Fruit fly (Drosophila melanogaster) whole organism, embryonic: ENCODE measurements around the gene CG10802.

Source experiments
- Bdp1 ChIP-seq: fragments of 200-800 bp; sonication (Bioruptor generic); optimal IDR thresholded peaks from 3 replicates; lab custom pipeline; 2016; ENCODE audit warnings: missing biosample characterization, missing genetic modification characterization
- CG12071 ChIP-seq: fragments of 200-800 bp; sonication (Bioruptor generic); optimal IDR thresholded peaks from 3 replicates; lab custom pipeline; 2018; ENCODE audit warnings: missing biosample characterization, mild to moderate bottlenecking, missing genetic modification characterization
- CG1233 ChIP-seq: fragments of 200-800 bp; sonication (Bioruptor generic); optimal IDR thresholded peaks from 4 replicates; lab custom pipeline; 2018; ENCODE audit warnings: missing biosample characterization, mild to moderate bottlenecking, missing genetic modification characterization
- CG12659 ChIP-seq: fragments of 200-800 bp; sonication (Bioruptor generic); optimal IDR thresholded peaks from 3 replicates; lab custom pipeline; 2017; ENCODE audit warnings: mild to moderate bottlenecking, missing biosample characterization, missing genetic modification reagents, missing genetic modification characterization
- CG13296 ChIP-seq: fragments of 200-800 bp; sonication (Bioruptor generic); optimal IDR thresholded peaks from 3 replicates; lab custom pipeline; 2018; ENCODE audit warnings: missing biosample characterization, mild to moderate bottlenecking, missing genetic modification characterization
- CG17328 ChIP-seq: fragments of 200-800 bp; sonication (Bioruptor generic); IDR thresholded peaks from 2 replicates; pipeline ENCODE4 v1.3.6; 2022; ENCODE audit warnings: missing biosample characterization, missing genetic modification characterization
- CG17361 ChIP-seq: fragments of 200-800 bp; sonication (Bioruptor generic); IDR thresholded peaks from 3 replicates; pipeline ENCODE4 v1.3.6; 2022; ENCODE audit warnings: missing biosample characterization, missing genetic modification characterization
- CG1832 ChIP-seq: fragments of 200-800 bp; sonication (Bioruptor generic); optimal IDR thresholded peaks from 2 replicates; lab custom pipeline; 2017; ENCODE audit warnings: missing biosample characterization, mild to moderate bottlenecking, missing genetic modification characterization, inconsistent platforms
- CG2712 ChIP-seq: fragments of 200-800 bp; optimal IDR thresholded peaks from 3 replicates; lab custom pipeline; 2019; ENCODE audit warnings: missing biosample characterization, mild to moderate bottlenecking, missing genetic modification characterization, moderate library complexity
- CG2875 ChIP-seq: fragments of 200-800 bp; sonication (Bioruptor generic); optimal IDR thresholded peaks from 2 replicates; lab custom pipeline; 2017; ENCODE audit warnings: missing biosample characterization, mild to moderate bottlenecking, missing genetic modification characterization, missing genetic modification reagents
- CG31365 ChIP-seq: fragments of 200-800 bp; sonication (Bioruptor generic); optimal IDR thresholded peaks from 2 replicates; lab custom pipeline; 2018; ENCODE audit warnings: missing biosample characterization, mild to moderate bottlenecking, missing genetic modification characterization
- CG32767 ChIP-seq: fragments of 200-800 bp; sonication (Bioruptor generic); IDR thresholded peaks from 2 replicates; pipeline ENCODE4 v1.3.6; 2022; ENCODE audit warnings: missing biosample characterization, missing genetic modification characterization
- CG33557 ChIP-seq: fragments of 200-800 bp; sonication (Bioruptor generic); optimal IDR thresholded peaks from 2 replicates; lab custom pipeline; 2019; ENCODE audit warnings: missing biosample characterization, mild to moderate bottlenecking, missing genetic modification characterization, moderate library complexity
- CG4360 ChIP-seq: fragments of 200-800 bp; sonication (Bioruptor generic); IDR thresholded peaks from 2 replicates; pipeline ENCODE4 v1.3.6; 2022; ENCODE audit warnings: missing biosample characterization, missing genetic modification characterization
- CG4730 ChIP-seq: fragments of 200-800 bp; sonication (Bioruptor generic); IDR thresholded peaks from 2 replicates; pipeline ENCODE4 v1.3.6; 2022; ENCODE audit warnings: missing biosample characterization, missing genetic modification characterization
- CG5245 ChIP-seq: fragments of 200-800 bp; sonication (Bioruptor generic); optimal IDR thresholded peaks from 3 replicates; lab custom pipeline; 2016; ENCODE audit warnings: missing biosample characterization, missing genetic modification characterization
- CG5953 ChIP-seq: fragments of 200-800 bp; sonication (Bioruptor generic); IDR thresholded peaks from 2 replicates; pipeline ENCODE4 v1.3.6; 2022; ENCODE audit warnings: missing biosample characterization, missing genetic modification characterization
- CG7271 ChIP-seq: fragments of 200-800 bp; sonication (Bioruptor generic); optimal IDR thresholded peaks from 2 replicates; lab custom pipeline; 2018; ENCODE audit warnings: missing biosample characterization, mild to moderate bottlenecking, missing genetic modification characterization, moderate library complexity
- CG7372 ChIP-seq: fragments of 200-800 bp; sonication (Bioruptor generic); IDR thresholded peaks from 2 replicates; pipeline ENCODE4 v1.3.6; 2022; ENCODE audit warnings: missing biosample characterization, missing genetic modification characterization
- CG9215 ChIP-seq: fragments of 200-800 bp; sonication (Bioruptor generic); IDR thresholded peaks from 2 replicates; pipeline ENCODE4 v1.3.6; 2022; ENCODE audit warnings: missing biosample characterization, missing genetic modification characterization
- CG9437 ChIP-seq: fragments of 200-800 bp; sonication (Bioruptor generic); optimal IDR thresholded peaks from 2 replicates; lab custom pipeline; 2018; ENCODE audit warnings: missing biosample characterization, mild to moderate bottlenecking, missing genetic modification characterization
- CG9932 ChIP-seq: fragments of 200-800 bp; sonication (Bioruptor generic); IDR thresholded peaks from 2 replicates; pipeline ENCODE4 v1.3.6; 2022; ENCODE audit warnings: missing biosample characterization, missing genetic modification characterization
- Chrac-16 ChIP-seq: fragments of 200-800 bp; sonication (Bioruptor generic); optimal IDR thresholded peaks from 3 replicates; lab custom pipeline; 2016; ENCODE audit warnings: missing biosample characterization, missing genetic modification characterization
- CkIIα-i1 ChIP-seq: fragments of 200-800 bp; sonication (Bioruptor generic); IDR thresholded peaks from 2 replicates; pipeline ENCODE4 v1.3.6; 2022; ENCODE audit warnings: missing biosample characterization, missing genetic modification characterization
- Drgx ChIP-seq: fragments of 200-800 bp; sonication (Bioruptor generic); IDR thresholded peaks from 2 replicates; pipeline ENCODE4 v1.3.6; 2022; ENCODE audit warnings: missing biosample characterization, missing genetic modification characterization
- Ets97D ChIP-seq: fragments of 200-800 bp; sonication (Bioruptor generic); optimal IDR thresholded peaks from 3 replicates; lab custom pipeline; 2016; ENCODE audit warnings: missing biosample characterization, missing genetic modification characterization
- Mrtf ChIP-seq: fragments of 200-800 bp; sonication (Bioruptor generic); IDR thresholded peaks from 3 replicates; pipeline ENCODE4 v1.3.6; 2022; ENCODE audit warnings: missing biosample characterization, missing genetic modification characterization
- NC2α ChIP-seq: fragments of 200-800 bp; sonication (Bioruptor generic); optimal IDR thresholded peaks from 2 replicates; lab custom pipeline; 2016; ENCODE audit warnings: missing biosample characterization, missing genetic modification characterization
- NK7.1 ChIP-seq: fragments of 200-800 bp; sonication (Bioruptor generic); optimal IDR thresholded peaks from 3 replicates; lab custom pipeline; 2016; ENCODE audit warnings: missing biosample characterization, missing genetic modification characterization
- Six4 ChIP-seq: fragments of 200-800 bp; sonication (Bioruptor generic); optimal IDR thresholded peaks from 2 replicates; lab custom pipeline; 2016; ENCODE audit warnings: missing biosample characterization, missing genetic modification characterization
- Stat92E ChIP-seq, 3 experiments: fragments of >200 bp in 2 of 3; fragments of 200-800 bp in 1 of 3; sonication (Bioruptor generic) in 1 of 3; optimal IDR thresholded peaks; 2 replicates each; lab custom pipeline; 2017 to 2019; ENCODE audit warnings: missing biosample characterization in 3 of 3, missing genetic modification characterization in 3 of 3, mild to moderate bottlenecking in 1 of 3, moderate library complexity in 1 of 3
- ap ChIP-seq: fragments of 200-800 bp; sonication (Bioruptor generic); IDR thresholded peaks from 2 replicates; pipeline ENCODE4 v1.3.6; 2022; ENCODE audit warnings: missing biosample characterization, missing genetic modification characterization
- ash1 ChIP-seq: fragments of 200-800 bp; sonication (Bioruptor generic); optimal IDR thresholded peaks from 2 replicates; lab custom pipeline; 2018; ENCODE audit warnings: missing biosample characterization, mild to moderate bottlenecking, missing genetic modification characterization
- br ChIP-seq: fragments of >200 bp; optimal IDR thresholded peaks from 2 replicates; lab custom pipeline; 2017
- cwo ChIP-seq: fragments of 200-800 bp; sonication (Bioruptor generic); optimal IDR thresholded peaks from 3 replicates; lab custom pipeline; 2017; ENCODE audit warnings: missing biosample characterization, missing genetic modification characterization, mild to moderate bottlenecking, moderate library complexity, missing genetic modification reagents
- ems ChIP-seq: fragments of 200-800 bp; sonication (Bioruptor generic); optimal IDR thresholded peaks from 3 replicates; lab custom pipeline; 2016; ENCODE audit warnings: missing biosample characterization, missing genetic modification characterization
- esg ChIP-seq: fragments of 200-800 bp; sonication (Bioruptor generic); conservative IDR thresholded peaks from 2 replicates; pipeline ENCODE4 v1.3.6; 2022; ENCODE audit warnings: missing biosample characterization, missing genetic modification characterization
- gem ChIP-seq: fragments of 200-800 bp; sonication (Bioruptor generic); optimal IDR thresholded peaks from 2 replicates; lab custom pipeline; 2019; ENCODE audit warnings: missing biosample characterization, mild to moderate bottlenecking, missing genetic modification characterization, moderate library complexity
- gro ChIP-seq: fragments of 200-800 bp; sonication (Bioruptor generic); optimal IDR thresholded peaks from 2 replicates; lab custom pipeline; 2016; ENCODE audit warnings: missing biosample characterization, missing genetic modification characterization
- jigr1 ChIP-seq: fragments of 200-800 bp; sonication (Bioruptor generic); IDR thresholded peaks from 3 replicates; pipeline ENCODE4 v1.3.6; 2022; ENCODE audit warnings: missing biosample characterization, missing genetic modification characterization
- kay ChIP-seq: fragments of 200-800 bp; sonication (Bioruptor generic); optimal IDR thresholded peaks from 2 replicates; lab custom pipeline; 2016; ENCODE audit warnings: missing biosample characterization, missing genetic modification characterization
- knrl ChIP-seq: fragments of 200-800 bp; sonication (Bioruptor generic); IDR thresholded peaks from 3 replicates; pipeline ENCODE4 v1.3.6; 2022; ENCODE audit warnings: missing biosample characterization, missing genetic modification characterization; ENCODE audit not compliant: partially characterized antibody
- pho ChIP-seq: fragments of 200-800 bp; sonication (Bioruptor generic); optimal IDR thresholded peaks from 2 replicates; lab custom pipeline; 2016; ENCODE audit warnings: missing biosample characterization, missing genetic modification characterization
- pita ChIP-seq: fragments of 200-800 bp; sonication (Bioruptor generic); optimal IDR thresholded peaks from 2 replicates; lab custom pipeline; 2017; ENCODE audit warnings: missing biosample characterization, mild to moderate bottlenecking, missing genetic modification characterization
- pzg ChIP-seq: fragments of 200-800 bp; sonication (Bioruptor generic); optimal IDR thresholded peaks from 3 replicates; lab custom pipeline; 2018; ENCODE audit warnings: missing biosample characterization, mild to moderate bottlenecking, missing genetic modification characterization, moderate library complexity
- ranshi ChIP-seq: fragments of 200-800 bp; sonication (Bioruptor generic); IDR thresholded peaks from 2 replicates; pipeline ENCODE4 v1.3.6; 2022; ENCODE audit warnings: missing biosample characterization, missing genetic modification characterization
- scrt ChIP-seq: fragments of 200-800 bp; sonication (Bioruptor generic); optimal IDR thresholded peaks from 2 replicates; lab custom pipeline; 2018; ENCODE audit warnings: missing biosample characterization, mild to moderate bottlenecking, missing genetic modification characterization, moderate library complexity
- tx ChIP-seq: fragments of 200-800 bp; sonication (Bioruptor generic); optimal IDR thresholded peaks from 2 replicates; lab custom pipeline; 2016; ENCODE audit warnings: missing biosample characterization, missing genetic modification characterization
- vfl ChIP-seq: fragments of 200-800 bp; sonication (Bioruptor generic); optimal IDR thresholded peaks from 2 replicates; lab custom pipeline; 2016; ENCODE audit warnings: missing biosample characterization, missing genetic modification characterization
- vnd ChIP-seq: fragments of 200-800 bp; sonication (Bioruptor generic); IDR thresholded peaks from 3 replicates; pipeline ENCODE4 v1.3.6; 2022; ENCODE audit warnings: missing biosample characterization, missing genetic modification characterization; ENCODE audit not compliant: partially characterized antibody
- wdn ChIP-seq: fragments of 200-800 bp; sonication (Bioruptor generic); IDR thresholded peaks from 2 replicates; pipeline ENCODE4 v1.3.6; 2022; ENCODE audit warnings: missing biosample characterization, missing genetic modification characterization
- wor ChIP-seq: fragments of 200-800 bp; sonication (Bioruptor generic); IDR thresholded peaks from 2 replicates; pipeline ENCODE4 v1.3.6; 2022; ENCODE audit warnings: missing biosample characterization, missing genetic modification characterization
- zfh2 ChIP-seq: fragments of 200-800 bp; sonication (Bioruptor generic); optimal IDR thresholded peaks from 2 replicates; lab custom pipeline; 2016; ENCODE audit warnings: missing biosample characterization, missing genetic modification characterization

The CG10802 gene

DNA sequence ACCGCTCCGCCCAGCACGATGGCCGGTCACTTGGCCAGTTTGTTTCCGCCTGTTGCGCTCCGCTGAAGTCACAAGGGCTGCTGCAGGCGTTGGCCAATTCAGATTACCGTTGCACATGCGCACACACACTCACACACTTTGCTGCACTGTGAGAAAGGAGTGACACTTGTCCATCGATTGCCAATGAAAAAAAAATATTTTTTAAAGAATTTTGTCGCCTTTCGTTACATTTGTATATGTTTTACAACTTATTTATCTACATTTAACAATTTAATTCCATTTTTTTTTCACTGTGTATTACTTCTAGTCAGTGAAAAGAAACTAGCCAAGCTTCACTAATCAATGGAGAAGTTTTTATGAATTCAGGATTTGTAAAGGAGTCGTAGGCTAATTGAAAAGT lies 6.8 kb upstream of the CG10802 start (continued):
- TF ChIP-seq CG33557 (GFP tag; lab: Kevin White, UChicago) (no peak), CG4360 (no peak), cwo (GFP tag; lab: Kevin White, UChicago) (no peak), CG5245 (GFP tag; lab: Kevin White, UChicago) (peak; percentile 21), jigr1 (GFP tag; lab: Robert Waterston, UW) (no peak), CG1233 (GFP tag; lab: Kevin White, UChicago) (no peak), CG5953 (GFP tag; lab: Robert Waterston, UW) (no peak), Ets97D (GFP tag; lab: Kevin White, UChicago) (peak; percentile 8), Chrac-16 (GFP tag; lab: Kevin White, UChicago) (peak; percentile 31), CG7271 (no peak), ranshi (GFP tag; lab: Robert Waterston, UW) (peak; percentile 27; the same call in 1 of the 2 replicates), Mrtf (GFP tag; lab: Robert Waterston, UW) (no peak), CG7372 (GFP tag; lab: Robert Waterston, UW) (no peak), CG2875 (GFP tag; lab: Kevin White, UChicago) (no peak), CG1832 (GFP tag; lab: Kevin White, UChicago) (no peak), ap (GFP tag; lab: Robert Waterston, UW) (no peak), CG32767 (no peak), CG13296 (GFP tag; lab: Kevin White, UChicago) (no peak), CG17328 (GFP tag; lab: Robert Waterston, UW) (peak; percentile 58; the same call in 1 of the 2 replicates), vnd (GFP tag; lab: Robert Waterston, UW) (no peak), tx (GFP tag; lab: Kevin White, UChicago) (no peak), CG17361 (GFP tag; lab: Robert Waterston, UW) (peak; percentile 63), NK7.1 (no peak), Six4 (GFP tag; lab: Kevin White, UChicago) (no peak), pita (GFP tag; lab: Kevin White, UChicago) (no peak), kay (GFP tag; lab: Kevin White, UChicago) (no peak), wor (GFP tag; lab: Robert Waterston, UW) (no peak), CG2712 (tag; lab: Kevin White, UChicago) (peak; percentile 64), Stat92E (GFP tag; optimal IDR thresholded peaks at IDR 0.05; lab: Kevin White, UChicago) (no peak), Bdp1 (no peak), vfl (GFP tag; lab: Kevin White, UChicago) (no peak), CG4730 (GFP tag; lab: Robert Waterston, UW) (no peak), pho (GFP tag; lab: Kevin White, UChicago) (no peak), CG9932 (peak; percentile 15; the same call in 1 of the 2 replicates), CG12071 (GFP tag; lab: Kevin White, UChicago) (no peak), CG9215 (GFP tag; lab: Robert Waterston, UW) (no peak), CkIIα-i1 (GFP tag; lab: Robert Waterston, UW) (no peak), CG9437 (GFP tag; lab: Kevin White, UChicago) (peak; percentile 11), CG31365 (tag; lab: Kevin White, UChicago) (no peak), pzg (GFP tag; lab: Kevin White, UChicago) (no peak), zfh2 (GFP tag; lab: Kevin White, UChicago) (no peak), gro (GFP tag; lab: Kevin White, UChicago) (no peak), CG12659 (GFP tag; lab: Kevin White, UChicago) (no peak), ems (GFP tag; lab: Kevin White, UChicago) (no peak), Drgx (GFP tag; lab: Robert Waterston, UW) (peak; percentile 82), br (lab: Kevin White, UChicago) (no peak), knrl (GFP tag; lab: Robert Waterston, UW) (no peak), gem (tag; lab: Kevin White, UChicago) (peak; percentile 75), esg (GFP tag; lab: Robert Waterston, UW) (no peak), ash1 (no peak), scrt (GFP tag; lab: Kevin White, UChicago) (no peak), NC2α (no peak), wdn (GFP tag; lab: Robert Waterston, UW) (no peak)
